Worm (Caenorhabditis elegans) whole organism, young adult: ENCODE data around the gene C40A11.2.
"Not testable (repeated sequence)": the region's sequence is repeated elsewhere in the genome, so short reads cannot be mapped to it uniquely, and the experiment has no call there.

Experiments
- attf-6 ChIP-seq: fragments of 200-800 bp; sonication (Bioruptor generic); IDR thresholded peaks from 2 replicates; pipeline ENCODE4 v1.3.6; 2022; ENCODE audit warnings: missing genetic modification reagents, missing genetic modification characterization, missing compliant biosample characterization
- ceh-58 ChIP-seq: fragments of 200-800 bp; sonication (Bioruptor generic); IDR thresholded peaks from 2 replicates; pipeline ENCODE4 v1.3.6; 2022; ENCODE audit warnings: missing genetic modification characterization, missing compliant biosample characterization
- hmg-20 ChIP-seq: fragments of 200-800 bp; sonication (Bioruptor generic); IDR thresholded peaks from 2 replicates; pipeline ENCODE4 v1.3.6; 2022; ENCODE audit warnings: missing genetic modification reagents, missing genetic modification characterization, missing compliant biosample characterization
- nfya-1 ChIP-seq: sonication (generic microtip); optimal IDR thresholded peaks from 2 replicates; lab custom pipeline; 2017; ENCODE audit warnings: antibody characterized with exemption, missing compliant biosample characterization, missing genetic modification characterization, borderline replicate concordance; ENCODE audit not compliant: insufficient read depth
- repo-1 ChIP-seq: sonication (generic microtip); optimal IDR thresholded peaks from 2 replicates; lab custom pipeline; 2017; ENCODE audit warnings: mild to moderate bottlenecking, missing genetic modification characterization, missing compliant biosample characterization
- sea-2 ChIP-seq: fragments of 200-800 bp; sonication (Bioruptor generic); IDR thresholded peaks from 2 replicates; pipeline ENCODE4 v1.3.6; 2022; ENCODE audit warnings: missing genetic modification characterization, missing compliant biosample characterization
- somi-1 ChIP-seq: fragments of 200-800 bp; sonication (Bioruptor generic); optimal IDR thresholded peaks from 2 replicates; lab custom pipeline; 2018; ENCODE audit warnings: mild to moderate bottlenecking, missing genetic modification characterization, missing compliant biosample characterization

DNA sequence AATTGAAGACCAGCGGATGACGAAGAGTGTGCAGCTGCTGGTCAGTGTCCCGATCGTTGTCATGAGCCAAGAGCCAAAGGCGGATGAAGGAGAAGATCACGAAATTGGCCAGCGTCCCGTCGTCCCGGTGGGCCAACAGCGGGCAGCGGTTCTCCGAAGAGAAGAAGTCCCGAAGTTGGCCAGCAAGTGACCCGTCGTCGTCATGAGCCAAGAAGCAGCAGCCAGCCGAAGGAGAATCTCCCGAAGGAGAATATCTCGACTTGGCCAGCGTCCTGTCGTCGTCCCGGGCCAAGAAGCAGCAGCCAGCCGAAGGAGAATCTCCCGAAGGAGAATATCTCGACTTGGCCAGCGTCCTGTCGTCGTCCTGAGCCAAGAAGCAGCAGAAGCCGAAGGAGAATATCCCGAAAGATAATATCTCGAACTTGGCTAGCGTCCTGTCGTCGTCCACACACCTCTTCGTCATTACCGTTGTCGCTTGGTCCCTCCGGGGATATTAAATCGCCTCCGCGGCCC is 16.7 kb downstream of the C40A11.2 start, which contains the start of gene C33C12.11:
- TF ChIP-seq somi-1 (GFP tag; lab: Kevin White, UChicago); sea-2 (GFP tag; lab: Robert Waterston, UW); ceh-58 (GFP tag; lab: Robert Waterston, UW); nfya-1 (tag; lab: Kevin White, UChicago); hmg-20 (GFP tag; lab: Robert Waterston, UW); repo-1 (tag; lab: Kevin White, UChicago); attf-6 (GFP tag; lab: Robert Waterston, UW): not testable (repeated sequence)
